Worm (Caenorhabditis elegans): ENCODE measurements around the gene tag-131.

DNA sequence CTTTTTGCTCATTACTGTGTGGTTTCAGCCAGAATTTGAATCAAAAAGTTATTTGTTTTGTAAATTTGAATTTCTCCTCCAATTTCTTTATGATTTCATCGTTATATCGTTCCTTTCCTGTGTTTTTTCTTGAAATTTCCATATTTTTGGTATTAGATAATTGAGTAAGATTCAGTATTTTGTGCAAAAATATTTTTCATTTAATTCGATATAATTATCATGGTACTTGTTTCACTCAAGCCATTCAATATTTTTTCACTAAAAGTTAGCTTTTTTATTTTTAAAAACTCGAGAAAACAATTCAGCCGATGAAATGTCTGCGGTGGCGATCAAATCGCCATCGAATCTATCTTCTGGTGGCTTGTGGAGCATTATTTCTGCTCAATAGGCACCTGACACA lies 27.5 kb downstream of the tag-131 start, which contains the start of gene hse-5:
- TF ChIP-seq lin-39 (tag; optimal IDR thresholded peaks at IDR 0.05) (no peak), lin-11 (tag; optimal IDR thresholded peaks at IDR 0.05) (no peak), nhr-237 (tag; optimal IDR thresholded peaks at IDR 0.05) (no peak), mdl-1 (tag; optimal IDR thresholded peaks at IDR 0.05) (no peak), nhr-129 (tag; optimal IDR thresholded peaks at IDR 0.05) (no peak), snpc-4 (tag; optimal IDR thresholded peaks at IDR 0.05) (no peak), nhr-6 (tag; optimal IDR thresholded peaks at IDR 0.05) (no peak), nhr-11 (tag; optimal IDR thresholded peaks at IDR 0.05) (no peak), elt-1 (tag; optimal IDR thresholded peaks at IDR 0.05) (no peak), ama-1 (optimal IDR thresholded peaks at IDR 0.05) (no peak), ceh-16 (tag; optimal IDR thresholded peaks at IDR 0.05) (no peak), ztf-4 (tag; optimal IDR thresholded peaks at IDR 0.05) (no peak), dmd-4 (tag; optimal IDR thresholded peaks at IDR 0.05) (no peak), nhr-25 (tag; optimal IDR thresholded peaks at IDR 0.05) (no peak)
